Worm (Caenorhabditis elegans) whole organism, L1 larva: ENCODE results near the gene ztf-30.

Experiments used
- ama-1 ChIP-seq: fragments of 150-350 bp; optimal IDR thresholded peaks from 2 replicates; lab custom pipeline; 2014
- hpl-2 ChIP-seq: fragments of 150-350 bp; optimal IDR thresholded peaks from 2 replicates; lab custom pipeline; 2014; ENCODE audit warnings: missing biosample characterization, missing genetic modification reagents, missing genetic modification characterization
- nhr-11 ChIP-seq: fragments of 150-350 bp; optimal IDR thresholded peaks from 2 replicates; lab custom pipeline; 2014; ENCODE audit warnings: missing biosample characterization, missing genetic modification characterization
- pag-3 ChIP-seq: sonication (generic microtip); optimal IDR thresholded peaks from 2 replicates; lab custom pipeline; 2017; ENCODE audit warnings: missing genetic modification characterization, mild to moderate bottlenecking, missing compliant biosample characterization, antibody characterized with exemption, borderline replicate concordance; ENCODE audit not compliant: insufficient read depth
- tlp-1 ChIP-seq: fragments of 150-350 bp; optimal IDR thresholded peaks from 2 replicates; lab custom pipeline; 2014; ENCODE audit warnings: missing biosample characterization, missing genetic modification characterization

- TF ChIP-seq tlp-1 (no peak), pag-3 (tag; lab: Kevin White, UChicago) (no peak), hpl-2 (no peak), nhr-11 (tag; lab: Kevin White, UChicago) (no peak), ama-1 (lab: Kevin White, UChicago) (no peak)
Measured at ce11 chrIII:8575359-8576101, 22.1 kb downstream of the ztf-30 start.
